Worm (Caenorhabditis elegans): Measurements from ENCODE around the gene parp-2.

Gene parp-2

ce11 chrII:9553179-9553578 lies 39.7 kb upstream of the parp-2 start, which contains the start of gene F35H8.1:
Gene F35H8.1, minus strand, starts transcription at chrII:9553279.
- TF ChIP-seq ceh-18 (tag; optimal IDR thresholded peaks at IDR 0.05) (no peak), ceh-31 (tag; optimal IDR thresholded peaks at IDR 0.05) (no peak), ceh-2 (tag; optimal IDR thresholded peaks at IDR 0.05) (no peak), ceh-30 (tag; optimal IDR thresholded peaks at IDR 0.05) (no peak), sox-2 (GFP tag; IDR thresholded peaks at IDR 0.05) (no peak), fax-1 (tag; optimal IDR thresholded peaks at IDR 0.05) (no peak), nhr-11 (tag; optimal IDR thresholded peaks at IDR 0.05) (no peak), unc-3 (GFP tag; conservative IDR thresholded peaks at IDR 0.05) (no peak), unc-3 (tag; optimal IDR thresholded peaks at IDR 0.05) (no peak)

ce11 chrII:9554925-9555553 lies 37.8 kb upstream of the parp-2 start, which contains the start of gene F35H8.2:
Gene F35H8.2, plus strand, starts transcription at chrII:9555503.
- TF ChIP-seq unc-3 (GFP tag; conservative IDR thresholded peaks at IDR 0.05) (no peak), unc-3 (tag; optimal IDR thresholded peaks at IDR 0.05) (no peak)

- TF ChIP-seq rnt-1 (tag; optimal IDR thresholded peaks at IDR 0.05), result no peak
- TF ChIP-seq ceh-24 (tag; optimal IDR thresholded peaks at IDR 0.05), result no peak
- no peak for TF ChIP-seq sox-2 (GFP tag; IDR thresholded peaks at IDR 0.05)
- TF ChIP-seq tbx-2 (tag; optimal IDR thresholded peaks at IDR 0.05), result no peak
- no peak for TF ChIP-seq elt-4 (tag; optimal IDR thresholded peaks at IDR 0.05)
- TF ChIP-seq ceh-2 (tag; optimal IDR thresholded peaks at IDR 0.05), result no peak
- no peak for TF ChIP-seq lin-11 (tag; optimal IDR thresholded peaks at IDR 0.05)
- TF ChIP-seq pat-9 (tag; optimal IDR thresholded peaks at IDR 0.05), result no peak
- no peak for TF ChIP-seq K09A11.1 (tag; optimal IDR thresholded peaks at IDR 0.05; ENCODE audit: insufficient read depth)
- TF ChIP-seq nhr-232 (tag; optimal IDR thresholded peaks at IDR 0.05), result no peak
- no peak for TF ChIP-seq fkh-10 (GFP tag; optimal IDR thresholded peaks at IDR 0.05)
- TF ChIP-seq hlh-8 (tag; optimal IDR thresholded peaks at IDR 0.05), result no peak
- no peak for TF ChIP-seq F13H6.1 (tag; optimal IDR thresholded peaks at IDR 0.05)
- no peak for TF ChIP-seq pqm-1 (tag; optimal IDR thresholded peaks at IDR 0.05)
- TF ChIP-seq unc-3 (GFP tag; conservative IDR thresholded peaks at IDR 0.05), result no peak
- no peak for TF ChIP-seq unc-3 (tag; optimal IDR thresholded peaks at IDR 0.05)
- TF ChIP-seq T23F11.4 (GFP tag; optimal IDR thresholded peaks at IDR 0.05), result no peak
- TF ChIP-seq pros-1 (tag; optimal IDR thresholded peaks at IDR 0.05), result no peak
- no peak for TF ChIP-seq ceh-22 (tag; optimal IDR thresholded peaks at IDR 0.05)
- TF ChIP-seq unc-86 (tag; optimal IDR thresholded peaks at IDR 0.05), result no peak
Measured at ce11 chrII:9556582-9556981, 36.3 kb upstream of the parp-2 start.

ce11 chrII:9557437-9558150 lies 35.2 kb upstream of the parp-2 start, which contains the start of gene zfp-2:
Gene zfp-2, plus strand, starts transcription at chrII:9557650.
- no peak for TF ChIP-seq pqm-1 (tag; optimal IDR thresholded peaks at IDR 0.05)
- TF ChIP-seq unc-42 (tag; optimal IDR thresholded peaks at IDR 0.05), result peak; percentile 47

- TF ChIP-seq pha-2 (tag; optimal IDR thresholded peaks at IDR 0.05) (no peak), fax-1 (tag; optimal IDR thresholded peaks at IDR 0.05) (no peak), zip-5 (tag; optimal IDR thresholded peaks at IDR 0.05) (no peak), nhr-11 (tag; optimal IDR thresholded peaks at IDR 0.05) (no peak), hlh-13 (GFP tag; optimal IDR thresholded peaks at IDR 0.05) (no peak), elt-4 (tag; optimal IDR thresholded peaks at IDR 0.05) (no peak), tbx-2 (tag; optimal IDR thresholded peaks at IDR 0.05) (no peak), ets-4 (tag; optimal IDR thresholded peaks at IDR 0.05) (no peak), ztf-16 (tag; optimal IDR thresholded peaks at IDR 0.05) (no peak), ceh-9 (tag; optimal IDR thresholded peaks at IDR 0.05) (no peak)
Measured at ce11 chrII:9558906-9559305, 33.9 kb upstream of the parp-2 start.
